Fruit fly (Drosophila melanogaster) whole organism, embryonic: ENCODE data around the gene CG6236.

ENCODE experiments used
- Antp ChIP-seq: fragments of 200-800 bp; sonication (Bioruptor generic); optimal IDR thresholded peaks from 3 replicates; lab custom pipeline; 2016; ENCODE audit warnings: missing biosample characterization, missing genetic modification characterization
- Atf6 ChIP-seq: fragments of 200-800 bp; sonication (Bioruptor generic); IDR thresholded peaks from 2 replicates; pipeline ENCODE4 v1.3.6; 2022; ENCODE audit warnings: missing biosample characterization, missing genetic modification characterization
- CG12071 ChIP-seq: fragments of 200-800 bp; sonication (Bioruptor generic); optimal IDR thresholded peaks from 3 replicates; lab custom pipeline; 2018; ENCODE audit warnings: missing biosample characterization, mild to moderate bottlenecking, missing genetic modification characterization
- CG14667 ChIP-seq: fragments of 200-800 bp; sonication (Bioruptor generic); IDR thresholded peaks from 2 replicates; pipeline ENCODE4 v1.3.6; 2022; ENCODE audit warnings: missing biosample characterization, missing genetic modification characterization
- CG14710 ChIP-seq: fragments of 200-800 bp; sonication (Bioruptor generic); optimal IDR thresholded peaks from 3 replicates; lab custom pipeline; 2019; ENCODE audit warnings: missing biosample characterization, mild to moderate bottlenecking, missing genetic modification characterization, moderate library complexity
- CG17186 ChIP-seq: fragments of 200-800 bp; sonication (Bioruptor generic); optimal IDR thresholded peaks from 3 replicates; lab custom pipeline; 2017; ENCODE audit warnings: missing biosample characterization, missing genetic modification reagents, missing genetic modification characterization
- CG17385 ChIP-seq: fragments of 200-800 bp; sonication (Bioruptor generic); optimal IDR thresholded peaks from 3 replicates; lab custom pipeline; 2018; ENCODE audit warnings: missing biosample characterization, mild to moderate bottlenecking, missing genetic modification characterization
- CG17912 ChIP-seq: fragments of 200-800 bp; sonication (Bioruptor generic); optimal IDR thresholded peaks from 2 replicates; lab custom pipeline; 2018; ENCODE audit warnings: missing biosample characterization, mild to moderate bottlenecking, missing genetic modification characterization
- CG18619 ChIP-seq: fragments of 200-800 bp; sonication (Bioruptor generic); optimal IDR thresholded peaks from 3 replicates; lab custom pipeline; 2017; ENCODE audit warnings: missing biosample characterization, mild to moderate bottlenecking, missing genetic modification characterization
- CG2199 ChIP-seq: fragments of 200-800 bp; sonication (Bioruptor generic); IDR thresholded peaks from 3 replicates; pipeline ENCODE4 v1.3.6; 2022; ENCODE audit warnings: missing biosample characterization, missing genetic modification characterization
- CG32772 ChIP-seq: fragments of 200-800 bp; sonication (Bioruptor generic); IDR thresholded peaks from 2 replicates; pipeline ENCODE4 v1.3.6; 2022; ENCODE audit warnings: missing biosample characterization, missing genetic modification characterization
- CG33213 ChIP-seq: fragments of 200-800 bp; sonication (Bioruptor generic); optimal IDR thresholded peaks from 3 replicates; lab custom pipeline; 2016; ENCODE audit warnings: missing biosample characterization, missing genetic modification characterization
- CG34376 ChIP-seq: fragments of 200-800 bp; sonication (Bioruptor generic); optimal IDR thresholded peaks from 2 replicates; lab custom pipeline; 2018; ENCODE audit warnings: missing biosample characterization, mild to moderate bottlenecking, missing genetic modification characterization
- CG4617 ChIP-seq: fragments of 200-800 bp; sonication (Bioruptor generic); optimal IDR thresholded peaks from 3 replicates; lab custom pipeline; 2016; ENCODE audit warnings: missing biosample characterization, missing genetic modification characterization, borderline replicate concordance
- CG4854 ChIP-seq: fragments of 200-800 bp; sonication (Bioruptor generic); optimal IDR thresholded peaks from 2 replicates; lab custom pipeline; 2016; ENCODE audit warnings: missing biosample characterization, missing genetic modification characterization, inconsistent platforms
- CG7372 ChIP-seq: fragments of 200-800 bp; sonication (Bioruptor generic); IDR thresholded peaks from 2 replicates; pipeline ENCODE4 v1.3.6; 2022; ENCODE audit warnings: missing biosample characterization, missing genetic modification characterization
- CG8924 ChIP-seq: fragments of 200-800 bp; optimal IDR thresholded peaks from 3 replicates; lab custom pipeline; 2019; ENCODE audit warnings: missing biosample characterization, mild to moderate bottlenecking, missing genetic modification characterization, moderate library complexity
- CG9797 ChIP-seq: fragments of 200-800 bp; sonication (Bioruptor generic); optimal IDR thresholded peaks from 3 replicates; lab custom pipeline; 2018; ENCODE audit warnings: missing biosample characterization, mild to moderate bottlenecking, missing genetic modification characterization
- CHES-1-like ChIP-seq: fragments of 200-800 bp; sonication (Bioruptor generic); optimal IDR thresholded peaks from 2 replicates; lab custom pipeline; 2016; ENCODE audit warnings: missing biosample characterization, missing genetic modification characterization
- Camta ChIP-seq: fragments of 200-800 bp; sonication (Bioruptor generic); optimal IDR thresholded peaks from 2 replicates; lab custom pipeline; 2016; ENCODE audit warnings: missing biosample characterization, missing genetic modification characterization
- Dbx ChIP-seq: fragments of 200-800 bp; sonication (Bioruptor generic); IDR thresholded peaks from 3 replicates; pipeline ENCODE4 v1.3.6; 2022; ENCODE audit warnings: missing biosample characterization, missing genetic modification characterization
- Dll ChIP-seq: fragments of 200-800 bp; sonication (Bioruptor generic); IDR thresholded peaks from 4 replicates; pipeline ENCODE4 v1.3.6; 2022; ENCODE audit warnings: missing biosample characterization, missing genetic modification characterization; ENCODE audit not compliant: partially characterized antibody
- Lim3 ChIP-seq: fragments of 200-800 bp; sonication (Bioruptor generic); IDR thresholded peaks from 2 replicates; pipeline ENCODE4 v1.3.6; 2022; ENCODE audit warnings: missing biosample characterization, missing genetic modification characterization
- MBD-R2 ChIP-seq: fragments of 200-800 bp; sonication (Bioruptor generic); IDR thresholded peaks from 2 replicates; pipeline ENCODE4 v1.3.6; 2022; ENCODE audit warnings: missing biosample characterization, missing genetic modification characterization
- MESR4 ChIP-seq: fragments of 200-800 bp; sonication (Bioruptor generic); optimal IDR thresholded peaks from 2 replicates; lab custom pipeline; 2018; ENCODE audit warnings: missing biosample characterization, mild to moderate bottlenecking, missing genetic modification characterization, moderate library complexity
- Med ChIP-seq: fragments of 200-800 bp; sonication (Bioruptor generic); peaks from one replicate; lab custom pipeline; 2016; ENCODE audit warnings: missing biosample characterization, missing genetic modification characterization, mild to moderate bottlenecking, inconsistent platforms, moderate library complexity
- Meics ChIP-seq: fragments of 200-800 bp; sonication (Bioruptor generic); optimal IDR thresholded peaks from 2 replicates; lab custom pipeline; 2017; ENCODE audit warnings: missing biosample characterization, mild to moderate bottlenecking, missing genetic modification characterization
- Mrtf ChIP-seq: fragments of 200-800 bp; sonication (Bioruptor generic); IDR thresholded peaks from 3 replicates; pipeline ENCODE4 v1.3.6; 2022; ENCODE audit warnings: missing biosample characterization, missing genetic modification characterization
- Oaz ChIP-seq: fragments of 200-800 bp; sonication (Bioruptor generic); IDR thresholded peaks from 2 replicates; pipeline ENCODE4 v1.3.6; 2022; ENCODE audit warnings: missing biosample characterization, missing genetic modification characterization
- Optix ChIP-seq: fragments of 200-800 bp; sonication (Bioruptor generic); IDR thresholded peaks from 3 replicates; pipeline ENCODE4 v1.3.6; 2022; ENCODE audit warnings: missing biosample characterization, missing genetic modification characterization
- Pdp1 ChIP-seq, 2 experiments: fragments of 200-800 bp; sonication (Bioruptor generic); optimal IDR thresholded peaks; 3 replicates each; lab custom pipeline; 2016; ENCODE audit warnings: missing biosample characterization in 2 of 2, missing genetic modification characterization in 2 of 2, mild to moderate bottlenecking in 1 of 2, moderate library complexity in 1 of 2
- Sin3A ChIP-seq: fragments of >200 bp; optimal IDR thresholded peaks from 2 replicates; lab custom pipeline; 2018
- bbx ChIP-seq: fragments of 200-800 bp; sonication (Bioruptor generic); IDR thresholded peaks from 2 replicates; pipeline ENCODE4 v1.3.6; 2022; ENCODE audit warnings: missing biosample characterization, missing genetic modification characterization; ENCODE audit not compliant: partially characterized antibody
- dati ChIP-seq: fragments of 200-800 bp; sonication (Bioruptor generic); IDR thresholded peaks from 2 replicates; pipeline ENCODE4 v1.3.6; 2022; ENCODE audit warnings: missing biosample characterization, missing genetic modification characterization
- dmrt11E ChIP-seq: fragments of 200-800 bp; sonication (Bioruptor generic); optimal IDR thresholded peaks from 3 replicates; lab custom pipeline; 2018; ENCODE audit warnings: missing biosample characterization, mild to moderate bottlenecking, missing genetic modification characterization, moderate library complexity
- fd96Cb ChIP-seq: fragments of 200-800 bp; sonication (Bioruptor generic); optimal IDR thresholded peaks from 2 replicates; lab custom pipeline; 2018; ENCODE audit warnings: missing biosample characterization, mild to moderate bottlenecking, missing genetic modification characterization, moderate library complexity
- fu2 ChIP-seq: fragments of 200-800 bp; sonication (Bioruptor generic); optimal IDR thresholded peaks from 2 replicates; lab custom pipeline; 2016; ENCODE audit warnings: missing biosample characterization, missing genetic modification characterization
- gce ChIP-seq: fragments of 200-800 bp; sonication (Bioruptor generic); IDR thresholded peaks from 3 replicates; pipeline ENCODE4 v1.3.6; 2022; ENCODE audit warnings: missing biosample characterization, missing genetic modification characterization
- gfzf ChIP-seq: fragments of 200-800 bp; sonication (Bioruptor generic); optimal IDR thresholded peaks from 2 replicates; lab custom pipeline; 2016; ENCODE audit warnings: missing biosample characterization, mild to moderate bottlenecking, missing genetic modification characterization, moderate library complexity
- oc ChIP-seq: fragments of 200-800 bp; sonication (Bioruptor generic); optimal IDR thresholded peaks from 2 replicates; lab custom pipeline; 2018; ENCODE audit warnings: missing biosample characterization, mild to moderate bottlenecking, missing genetic modification characterization, moderate library complexity
- phol ChIP-seq: fragments of 200-800 bp; sonication (Bioruptor generic); optimal IDR thresholded peaks from 3 replicates; lab custom pipeline; 2018; ENCODE audit warnings: missing biosample characterization, mild to moderate bottlenecking, missing genetic modification characterization, moderate library complexity
- prd ChIP-seq, 3 experiments: fragments of >200 bp in 2 of 3; fragments of 200-800 bp in 1 of 3; sonication (Bioruptor generic) in 1 of 3; optimal IDR thresholded peaks in 2 of 3; IDR thresholded peaks in 1 of 3; 2 replicates in 2 of 3; 3 replicates in 1 of 3; pipeline versions ENCODE4 v1.3.6 to Lab custom; 2017 to 2022; ENCODE audit warnings: missing biosample characterization in 1 of 3, missing genetic modification characterization in 1 of 3
- pzg ChIP-seq: fragments of 200-800 bp; sonication (Bioruptor generic); optimal IDR thresholded peaks from 3 replicates; lab custom pipeline; 2018; ENCODE audit warnings: missing biosample characterization, mild to moderate bottlenecking, missing genetic modification characterization, moderate library complexity
- ranshi ChIP-seq: fragments of 200-800 bp; sonication (Bioruptor generic); IDR thresholded peaks from 2 replicates; pipeline ENCODE4 v1.3.6; 2022; ENCODE audit warnings: missing biosample characterization, missing genetic modification characterization
- twi ChIP-seq: fragments of 200-800 bp; optimal IDR thresholded peaks from 2 replicates; lab custom pipeline; 2019; ENCODE audit warnings: missing biosample characterization, mild to moderate bottlenecking, missing genetic modification characterization, moderate library complexity
- vvl ChIP-seq: fragments of 200-800 bp; sonication (Bioruptor generic); IDR thresholded peaks from 2 replicates; pipeline ENCODE4 v1.3.6; 2022; ENCODE audit warnings: missing biosample characterization, missing genetic modification characterization
- zfh1 ChIP-seq: fragments of 200-800 bp; sonication (Bioruptor generic); IDR thresholded peaks from 3 replicates; pipeline ENCODE4 v1.3.6; 2022; ENCODE audit warnings: missing biosample characterization, missing genetic modification characterization
- zfh2 ChIP-seq: fragments of 200-800 bp; sonication (Bioruptor generic); optimal IDR thresholded peaks from 2 replicates; lab custom pipeline; 2016; ENCODE audit warnings: missing biosample characterization, missing genetic modification characterization

Gene CG6236

dm6 chr3R:15320747-15321085 lies 7.4 kb downstream of the CG6236 start, which contains the start of gene ear:
ear (plus strand) TSS chr3R:15320756.
- TF ChIP-seq gfzf (GFP tag; lab: Kevin White, UChicago) (peak; percentile 81), CG17186 (GFP tag; lab: Kevin White, UChicago) (peak; percentile 55), CG8924 (tag; lab: Kevin White, UChicago) (no peak), dmrt11E (tag; lab: Kevin White, UChicago) (no peak), CG17912 (GFP tag; lab: Kevin White, UChicago) (no peak), CG33213 (GFP tag; lab: Kevin White, UChicago) (no peak), CHES-1-like (GFP tag; lab: Kevin White, UChicago) (no peak), CG7372 (GFP tag; lab: Robert Waterston, UW) (no peak), CG9797 (GFP tag; lab: Kevin White, UChicago) (peak; percentile 40), Antp (GFP tag; lab: Kevin White, UChicago) (no peak), pzg (GFP tag; lab: Kevin White, UChicago) (peak; percentile 50), bbx (GFP tag; lab: Robert Waterston, UW) (0 out of 2 replicates have a peak, but pooled peaks have one; percentile 7), Dll (GFP tag; lab: Robert Waterston, UW) (0 out of 4 replicates have a peak, but pooled peaks have one; percentile 25), oc (tag; lab: Kevin White, UChicago) (no peak), dati (GFP tag; lab: Robert Waterston, UW) (no peak), Lim3 (GFP tag; lab: Robert Waterston, UW) (no peak), Sin3A (peak; percentile 0), CG14667 (GFP tag; lab: Robert Waterston, UW) (no peak), prd (optimal IDR thresholded peaks at IDR 0.05; lab: Kevin White, UChicago) (no peak), prd (GFP tag; IDR thresholded peaks at IDR 0.05; lab: Robert Waterston, UW) (no peak), MESR4 (GFP tag; lab: Kevin White, UChicago) (peak; percentile 87), Med (GFP tag; lab: Kevin White, UChicago) (peak; percentile 11), CG4617 (GFP tag; lab: Kevin White, UChicago) (peak; percentile 82), CG18619 (GFP tag; lab: Kevin White, UChicago) (no peak), CG14710 (tag; lab: Kevin White, UChicago) (no peak), Camta (GFP tag; lab: Kevin White, UChicago) (no peak), CG17385 (no peak), Meics (GFP tag; lab: Kevin White, UChicago) (no peak), fd96Cb (tag; lab: Kevin White, UChicago) (no peak), MBD-R2 (GFP tag; lab: Robert Waterston, UW) (peak; percentile 48), Pdp1 (GFP tag; optimal IDR thresholded peaks at IDR 0.05; lab: Kevin White, UChicago) (no peak)

- TF ChIP-seq vvl (GFP tag; lab: Robert Waterston, UW) (peak; percentile 54), gce (GFP tag; lab: Robert Waterston, UW) (no peak), CG12071 (GFP tag; lab: Kevin White, UChicago) (peak; percentile 21), Oaz (no peak), zfh2 (peak; percentile 55), Atf6 (GFP tag; lab: Robert Waterston, UW) (peak; percentile 62; the same call in 1 of the 2 replicates), CG4617 (GFP tag; lab: Kevin White, UChicago) (peak; percentile 24), Mrtf (GFP tag; lab: Robert Waterston, UW) (peak; percentile 39; the same call in 1 of the 3 replicates), ranshi (GFP tag; lab: Robert Waterston, UW) (peak; percentile 58), phol (tag; lab: Kevin White, UChicago) (peak; percentile 42), twi (tag; lab: Kevin White, UChicago) (no peak), zfh1 (GFP tag; lab: Robert Waterston, UW) (no peak), CG34376 (peak; percentile 58), CG14710 (tag; lab: Kevin White, UChicago) (peak; percentile 32), CG32772 (GFP tag; lab: Robert Waterston, UW) (peak; percentile 24; the same call in 1 of the 2 replicates), CG4854 (GFP tag; lab: Kevin White, UChicago) (peak; percentile 25), CG2199 (no peak), fu2 (GFP tag; lab: Kevin White, UChicago) (no peak), Dbx (peak; percentile 40; the same call in 1 of the 3 replicates), Optix (GFP tag; lab: Robert Waterston, UW) (0 out of 3 replicates have a peak, but pooled peaks have one; percentile 27)
These were observed 7.9 kb downstream of the CG6236 start, which contains the start of the genes CG6276 and CG44040 for dm6 chr3R:15319912-15320746. CG6276 (minus strand) TSS chr3R:15320069. CG44040 (plus strand) TSS chr3R:15320378.
